Worm (Caenorhabditis elegans): Measurements from ENCODE around the gene haf-7.

The haf-7 gene

ce11 chrV:14779644-14780043 is 6.6 kb downstream of the haf-7 start, which contains the start of the genes scrm-7 and Y50E8A.10:
Gene scrm-7 (minus strand): TSS chrV:14779744.
Gene Y50E8A.10 (plus strand): TSS chrV:14779996.
- TF ChIP-seq nhr-237 (tag; optimal IDR thresholded peaks at IDR 0.05) (no peak), nhr-12 (tag; optimal IDR thresholded peaks at IDR 0.05) (no peak), zag-1 (tag; optimal IDR thresholded peaks at IDR 0.05) (no peak), alr-1 (tag; optimal IDR thresholded peaks at IDR 0.05) (no peak), blmp-1 (tag; optimal IDR thresholded peaks at IDR 0.05; ENCODE audit: insufficient read depth) (no peak), peb-1 (tag; optimal IDR thresholded peaks at IDR 0.05) (no peak), elt-3 (tag; optimal IDR thresholded peaks at IDR 0.05) (no peak), crh-2 (tag; optimal IDR thresholded peaks at IDR 0.05) (no peak), ZK546.5 (tag; optimal IDR thresholded peaks at IDR 0.05) (no peak), sem-4 (tag; optimal IDR thresholded peaks at IDR 0.05) (no peak), sma-9 (GFP tag; optimal IDR thresholded peaks at IDR 0.05) (no peak), sma-9 (tag; optimal IDR thresholded peaks at IDR 0.05) (no peak)

- no peak for TF ChIP-seq aly-2 (tag; optimal IDR thresholded peaks at IDR 0.05)
These were observed 8.1 kb downstream of the haf-7 start, which contains the start of gene Y50E8A.11 for ce11 chrV:14781130-14781529. Gene Y50E8A.11 (plus strand): TSS chrV:14781430.

- no peak for TF ChIP-seq ztf-1 (GFP tag; conservative IDR thresholded peaks at IDR 0.05)
- TF ChIP-seq ceh-82 (tag; optimal IDR thresholded peaks at IDR 0.05): no peak
- TF ChIP-seq ceh-16 (tag; optimal IDR thresholded peaks at IDR 0.05): no peak
- no peak for TF ChIP-seq sma-3 (GFP tag; optimal IDR thresholded peaks at IDR 0.05)
- TF ChIP-seq mab-5 (tag; optimal IDR thresholded peaks at IDR 0.05): no peak
- TF ChIP-seq nhr-25 (tag; optimal IDR thresholded peaks at IDR 0.05): no peak
- TF ChIP-seq Y55F3AM.14 (GFP tag; optimal IDR thresholded peaks at IDR 0.05): no peak
- no peak for TF ChIP-seq nhr-23 (tag; optimal IDR thresholded peaks at IDR 0.05)
- TF ChIP-seq mdl-1 (tag; optimal IDR thresholded peaks at IDR 0.05): no peak
- TF ChIP-seq ztf-4 (tag; optimal IDR thresholded peaks at IDR 0.05): no peak
- no peak for TF ChIP-seq lin-13 (GFP tag; optimal IDR thresholded peaks at IDR 0.05)
- TF ChIP-seq sem-4 (tag; optimal IDR thresholded peaks at IDR 0.05): no peak
- no peak for TF ChIP-seq ZK546.5 (tag; optimal IDR thresholded peaks at IDR 0.05)
These were observed 11.2 kb downstream of the haf-7 start, which contains the start of gene Y50E8A.12 for ce11 chrV:14784160-14784774. Gene Y50E8A.12 (minus strand): TSS chrV:14784210.

- TF ChIP-seq nhr-6 (tag; optimal IDR thresholded peaks at IDR 0.05) (no peak), ztf-1 (GFP tag; conservative IDR thresholded peaks at IDR 0.05) (no peak), ceh-16 (tag; optimal IDR thresholded peaks at IDR 0.05) (no peak), crh-2 (tag; optimal IDR thresholded peaks at IDR 0.05) (no peak), lin-11 (tag; optimal IDR thresholded peaks at IDR 0.05) (no peak), aly-2 (tag; optimal IDR thresholded peaks at IDR 0.05) (no peak), nhr-237 (tag; optimal IDR thresholded peaks at IDR 0.05) (no peak), C34F6.9 (tag; optimal IDR thresholded peaks at IDR 0.05) (no peak), fos-1 (tag; optimal IDR thresholded peaks at IDR 0.05) (no peak)
These were observed 11.7 kb downstream of the haf-7 start for ce11 chrV:14784787-14785186.

ce11 chrV:14788462-14788861 is 15.4 kb downstream of the haf-7 start:
- TF ChIP-seq sma-9 (GFP tag; optimal IDR thresholded peaks at IDR 0.05) (no peak), sma-9 (tag; optimal IDR thresholded peaks at IDR 0.05) (no peak), mbf-1 (tag; optimal IDR thresholded peaks at IDR 0.05) (no peak), peb-1 (tag; optimal IDR thresholded peaks at IDR 0.05) (no peak), ztf-11 (tag; optimal IDR thresholded peaks at IDR 0.05) (no peak), ztf-4 (tag; optimal IDR thresholded peaks at IDR 0.05) (no peak), lin-11 (tag; optimal IDR thresholded peaks at IDR 0.05) (no peak), C34F6.9 (tag; optimal IDR thresholded peaks at IDR 0.05) (no peak), mab-5 (tag; optimal IDR thresholded peaks at IDR 0.05) (no peak), nhr-77 (tag; optimal IDR thresholded peaks at IDR 0.05) (no peak), Y55F3AM.14 (GFP tag; optimal IDR thresholded peaks at IDR 0.05) (no peak), ztf-1 (GFP tag; conservative IDR thresholded peaks at IDR 0.05) (no peak), egl-27 (tag; optimal IDR thresholded peaks at IDR 0.05) (no peak), unc-55 (GFP tag; optimal IDR thresholded peaks at IDR 0.05) (no peak), nhr-129 (tag; optimal IDR thresholded peaks at IDR 0.05) (no peak), elt-3 (tag; optimal IDR thresholded peaks at IDR 0.05) (no peak), nhr-25 (tag; optimal IDR thresholded peaks at IDR 0.05) (no peak)

All from whole organism, L2 larva.